Worm (Caenorhabditis elegans) whole organism, L2 larva: ENCODE measurements around the gene F01E11.18.

Experiments used
- lin-13 ChIP-seq: fragments of 150-350 bp; optimal IDR thresholded peaks from 2 replicates; lab custom pipeline; 2014; ENCODE audit warnings: missing biosample characterization, missing genetic modification reagents, missing genetic modification characterization
- nhr-129 ChIP-seq: fragments of 150-350 bp; optimal IDR thresholded peaks from 2 replicates; lab custom pipeline; 2014; ENCODE audit warnings: missing biosample characterization, missing genetic modification characterization
- nhr-25 ChIP-seq: fragments of 150-350 bp; sonication (generic microtip); optimal IDR thresholded peaks from 3 replicates; lab custom pipeline; 2014; ENCODE audit warnings: missing biosample characterization, missing genetic modification characterization
- nhr-77 ChIP-seq: fragments of 150-350 bp; optimal IDR thresholded peaks from 2 replicates; lab custom pipeline; 2014; ENCODE audit warnings: missing biosample characterization, missing genetic modification characterization

DNA sequence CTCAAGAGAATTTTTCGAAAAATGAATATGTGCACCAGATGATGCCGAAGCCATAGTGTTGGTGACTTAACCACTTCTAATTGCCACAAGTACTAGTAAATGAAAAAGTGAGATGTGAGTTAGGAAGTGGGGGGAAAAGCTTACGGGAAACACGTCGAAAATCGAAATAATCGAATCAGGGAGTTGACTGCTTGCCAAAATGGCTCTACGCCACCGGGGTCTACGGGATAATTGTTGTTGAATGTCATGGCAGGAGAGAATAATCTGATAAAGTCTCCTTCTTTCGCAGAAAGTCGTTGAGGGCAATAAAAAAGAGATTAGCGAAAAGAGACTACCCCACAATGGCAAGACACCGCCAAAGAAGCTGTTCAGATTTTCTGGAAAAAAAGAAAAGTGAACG, 25.6 kb upstream of the F01E11.18 start:
- TF ChIP-seq nhr-129 (tag; lab: Kevin White, UChicago) (no peak), nhr-77 (tag; lab: Kevin White, UChicago) (no peak), nhr-25 (tag; lab: Kevin White, UChicago) (no peak), lin-13 (GFP tag; lab: Kevin White, UChicago) (no peak)
